Worm (Caenorhabditis elegans): ENCODE results near the gene F36H9.7.

Gene F36H9.7

DNA sequence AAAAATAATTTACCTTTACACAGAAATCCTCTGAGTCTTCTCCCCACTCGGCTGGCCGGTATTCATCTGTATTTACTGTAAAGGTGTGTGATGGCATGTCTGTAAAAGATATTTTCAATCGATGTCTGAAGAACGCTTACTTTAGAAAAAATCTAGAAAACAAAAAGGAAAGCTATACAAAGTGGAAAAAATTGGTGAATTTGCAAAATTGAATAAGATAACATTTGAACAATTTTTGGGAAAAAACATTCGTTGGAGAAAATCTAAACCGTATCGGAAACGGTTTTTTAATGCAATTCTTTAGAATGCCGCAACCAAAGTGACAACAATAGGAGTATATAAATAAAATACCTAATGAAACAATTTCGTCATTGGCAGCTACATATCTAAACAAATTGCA is 7.2 kb upstream of the F36H9.7 start, which contains the start of gene F36H9.5:
TSS of gene F36H9.5 (minus strand) at position 101 of the 400 bp plus-strand sequence.
- TF ChIP-seq unc-62 (GFP tag; optimal IDR thresholded peaks at IDR 0.05) = no peak

DNA sequence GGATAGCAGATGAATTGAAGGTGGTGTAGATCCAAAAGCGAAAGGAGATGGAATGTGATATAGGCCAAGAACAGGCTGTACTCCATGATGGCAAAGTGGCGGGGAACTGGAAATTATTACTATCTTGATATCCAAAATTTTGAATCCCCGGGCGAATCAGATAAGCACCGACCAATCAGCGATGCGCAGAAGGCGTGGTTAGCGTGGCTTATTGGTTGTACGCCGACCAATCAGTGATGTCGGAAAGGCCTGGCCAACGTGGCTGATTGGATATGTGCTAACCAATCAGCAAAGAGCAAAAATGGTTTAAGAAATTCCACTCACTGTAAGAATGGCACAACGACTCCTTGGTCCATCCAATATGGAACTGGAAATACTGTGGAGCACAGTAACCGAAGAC is 5.3 kb upstream of the F36H9.7 start:
- no peak for TF ChIP-seq unc-62 (GFP tag; optimal IDR thresholded peaks at IDR 0.05)

DNA sequence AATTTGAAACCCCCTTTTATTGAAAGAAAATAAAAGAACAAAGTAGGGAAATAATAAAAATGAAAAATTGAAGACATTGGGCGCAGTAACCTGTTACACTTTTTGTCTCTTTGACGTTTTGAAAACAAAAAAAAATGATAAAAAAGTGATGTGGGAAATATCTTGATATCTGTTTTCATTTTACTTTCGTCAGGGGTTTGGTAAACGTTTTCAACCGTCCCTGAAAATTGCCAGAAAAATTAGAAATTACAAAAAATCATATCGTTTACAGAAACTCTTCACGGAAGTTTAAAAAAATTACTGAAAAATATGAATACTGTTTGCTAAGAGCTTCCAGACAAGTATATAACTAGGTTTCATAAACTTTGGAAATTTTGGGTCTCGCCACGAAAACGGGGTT is 4.4 kb upstream of the F36H9.7 start, which contains the start of gene F36H9.4:
TSS of gene F36H9.4 (minus strand) at position 101 of the 400 bp plus-strand sequence.
- TF ChIP-seq unc-62 (GFP tag; optimal IDR thresholded peaks at IDR 0.05) = no peak

DNA sequence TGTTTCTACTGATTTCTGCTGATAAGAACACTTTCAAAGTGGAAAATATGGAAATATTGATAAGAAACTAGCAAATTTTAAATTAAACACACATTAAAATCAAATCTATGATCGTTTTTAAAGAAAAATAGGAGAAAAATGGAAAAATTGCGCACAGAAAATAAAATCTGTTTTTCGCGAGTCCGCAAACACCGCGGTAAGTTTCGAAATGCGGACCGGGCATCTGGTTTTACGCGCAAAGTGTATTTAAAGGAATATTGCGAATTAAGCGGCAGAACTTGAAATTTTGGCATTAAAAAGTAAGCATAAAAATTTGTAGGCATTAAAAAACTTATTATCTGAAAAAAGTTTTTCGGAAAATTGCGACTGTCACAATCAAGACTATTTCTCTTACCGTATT is 1.6 kb downstream of the F36H9.7 start:
- TF ChIP-seq unc-62 (GFP tag; optimal IDR thresholded peaks at IDR 0.05) = no peak

DNA sequence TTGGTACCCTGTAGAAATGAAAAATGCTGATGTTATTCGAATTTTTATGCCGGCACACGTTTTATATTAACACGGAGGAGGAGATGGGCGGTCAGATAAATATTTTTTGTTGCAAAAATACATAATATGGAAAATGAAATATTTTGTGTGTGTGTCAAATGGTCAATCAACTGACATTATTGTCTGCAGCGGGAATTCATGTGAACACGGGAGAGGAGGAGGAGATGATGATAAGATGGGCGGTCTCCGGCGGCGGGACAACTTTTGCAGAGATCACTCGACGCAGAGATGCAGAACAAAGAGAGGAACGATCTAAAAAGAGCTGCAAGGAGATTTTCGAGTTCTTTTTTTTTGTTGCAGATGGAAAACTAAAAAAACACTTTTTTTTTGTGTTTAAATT is 3.0 kb downstream of the F36H9.7 start, which contains the start of gene dhs-13:
TSS of gene dhs-13 (minus strand) at position 8 of the 400 bp plus-strand sequence.
- TF ChIP-seq unc-62 (GFP tag; optimal IDR thresholded peaks at IDR 0.05) = no peak

DNA sequence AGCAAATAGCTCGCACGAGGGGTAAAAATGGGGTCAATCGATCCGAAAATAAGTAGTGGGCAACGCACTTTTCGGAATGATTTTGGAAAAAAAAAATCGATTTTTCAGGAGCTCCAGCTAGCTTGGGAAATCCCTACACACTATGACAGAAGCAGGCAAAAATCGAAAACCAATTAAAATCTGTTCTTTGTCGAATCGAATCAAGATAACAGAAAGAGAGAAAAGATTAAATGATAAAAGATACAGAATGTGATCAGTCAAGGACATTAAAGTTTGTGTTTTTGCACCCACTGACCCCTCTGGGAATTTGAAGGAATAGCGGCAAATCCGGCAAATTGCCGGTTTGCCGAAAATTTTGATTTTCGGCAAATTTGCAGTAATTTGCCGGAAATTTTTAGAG is 7.3 kb downstream of the F36H9.7 start:
- TF ChIP-seq unc-62 (GFP tag; optimal IDR thresholded peaks at IDR 0.05) = no peak

DNA sequence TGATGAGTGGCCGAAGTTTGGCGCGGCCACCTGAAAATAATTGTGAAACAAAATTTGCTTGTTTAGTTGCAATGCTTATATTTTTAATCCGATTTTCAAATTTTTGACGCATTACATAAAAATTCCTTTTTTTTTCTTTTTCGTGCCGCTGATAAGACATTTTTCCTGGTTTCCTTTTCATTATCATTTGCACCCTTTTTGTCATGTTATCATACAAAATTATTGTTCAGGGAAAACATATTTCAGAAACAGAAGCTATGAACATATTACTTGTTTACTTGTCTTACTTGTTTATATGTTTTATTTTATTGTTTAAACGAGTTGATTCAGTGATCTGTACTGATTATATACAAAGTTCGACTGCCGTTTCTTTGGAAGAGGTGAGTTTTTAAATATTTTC is 14.0 kb downstream of the F36H9.7 start, which contains the start of gene clec-205:
TSS of gene clec-205 (plus strand) at position 212 of the 400 bp plus-strand sequence.
- TF ChIP-seq unc-62 (GFP tag; optimal IDR thresholded peaks at IDR 0.05) = no peak

DNA sequence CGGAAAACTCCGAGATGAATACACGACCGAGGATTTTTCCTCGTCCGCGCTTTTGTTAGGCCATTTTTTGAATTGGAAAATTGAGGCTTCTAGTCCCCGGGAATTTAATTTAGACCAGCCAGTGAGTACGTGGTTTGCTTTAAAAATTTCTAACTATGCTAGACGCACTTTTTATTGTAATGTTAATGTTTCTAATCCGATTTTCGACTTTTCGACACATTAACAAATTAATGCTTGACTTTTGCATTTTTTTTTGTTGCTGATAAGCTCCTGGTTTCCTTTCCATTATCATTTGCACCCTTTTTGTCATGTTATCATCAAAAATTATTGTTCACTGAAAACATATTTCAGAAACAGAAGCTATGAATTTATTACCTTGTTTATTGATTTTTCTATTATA is 17.9 kb downstream of the F36H9.7 start, which contains the start of gene clec-204:
TSS of gene clec-204 (plus strand) at position 301 of the 400 bp plus-strand sequence.
- TF ChIP-seq unc-62 (GFP tag; optimal IDR thresholded peaks at IDR 0.05) = no peak

DNA sequence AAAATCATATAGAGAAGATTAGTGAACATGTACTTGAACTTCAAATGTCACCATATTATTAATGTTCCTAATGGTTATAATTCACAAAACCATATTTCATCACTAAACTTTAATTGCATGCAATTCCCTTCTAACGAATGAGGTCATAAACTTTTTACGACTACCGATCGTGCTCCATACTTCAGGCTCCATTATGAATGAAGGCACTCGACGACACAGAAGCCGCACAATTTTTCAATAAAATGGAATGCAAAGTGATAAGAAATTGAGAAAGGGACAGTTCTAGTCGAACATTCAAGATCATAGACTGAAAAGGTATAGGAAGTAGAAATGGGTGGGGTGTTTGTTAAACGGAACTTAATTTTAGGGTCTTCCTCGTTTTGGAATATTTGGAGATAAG is 18.6 kb downstream of the F36H9.7 start:
- TF ChIP-seq unc-62 (GFP tag; optimal IDR thresholded peaks at IDR 0.05) = no peak

DNA sequence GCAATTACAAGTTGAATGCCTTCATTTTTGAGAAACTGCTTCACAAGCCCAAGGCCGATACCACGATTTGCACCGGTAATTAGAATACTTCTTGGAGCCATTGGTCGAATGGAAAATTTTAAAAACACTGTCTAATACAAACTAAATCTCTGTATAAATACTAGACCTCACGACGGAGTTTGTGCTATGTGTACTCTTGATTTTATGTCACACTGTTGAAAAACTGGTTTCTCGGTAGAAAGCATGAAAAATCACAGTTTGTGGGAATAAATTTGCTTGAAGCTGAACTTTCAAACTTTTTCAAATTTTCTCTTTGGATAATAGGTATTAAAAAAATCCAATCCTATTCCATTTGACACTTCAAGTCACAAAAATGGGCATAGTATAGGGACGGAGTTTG is 19.1 kb downstream of the F36H9.7 start, which contains the start of gene ZK697.14:
TSS of gene ZK697.14 (minus strand) at position 101 of the 400 bp plus-strand sequence.
- no peak for TF ChIP-seq unc-62 (GFP tag; optimal IDR thresholded peaks at IDR 0.05)

DNA sequence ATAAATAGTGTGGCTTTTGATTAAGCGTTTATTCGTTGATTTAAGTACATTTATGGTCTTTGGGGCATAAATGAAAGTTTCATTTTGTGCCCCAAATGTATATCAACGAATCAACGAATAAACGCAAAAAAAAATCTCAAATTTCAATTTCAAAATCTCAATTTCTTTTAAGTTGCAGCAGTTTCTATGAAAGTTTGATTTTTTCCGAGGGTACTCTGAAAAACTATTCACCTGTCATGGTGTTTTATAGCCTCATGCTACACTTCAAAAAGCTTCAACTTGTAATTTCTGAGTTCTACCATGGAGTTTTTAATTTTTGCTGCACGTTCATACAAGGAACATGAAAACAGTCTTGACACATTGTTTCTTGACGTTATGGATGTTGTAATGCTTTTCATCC is 22.2 kb downstream of the F36H9.7 start, which contains the start of gene ZK697.1:
TSS of gene ZK697.1 (plus strand) at position 301 of the 400 bp plus-strand sequence.
- no peak for TF ChIP-seq unc-62 (GFP tag; optimal IDR thresholded peaks at IDR 0.05)

DNA sequence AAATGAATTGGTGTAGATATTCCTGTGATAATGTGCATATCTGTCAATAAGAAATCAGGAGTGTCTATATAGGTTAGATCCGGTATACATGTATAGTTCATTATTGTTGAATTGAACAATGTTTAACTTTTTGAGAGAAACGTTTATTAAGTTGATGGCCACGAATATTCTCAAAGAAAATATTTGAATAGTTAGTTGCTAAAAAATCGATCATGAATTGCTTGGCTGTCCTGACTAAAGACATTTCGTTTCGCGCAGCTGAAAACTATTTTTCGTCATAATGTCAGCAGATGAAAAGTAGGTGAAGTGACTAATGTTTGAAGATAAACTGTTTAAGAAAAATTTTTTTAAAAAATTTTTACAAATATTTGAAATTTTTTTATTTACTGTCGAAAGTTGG is 23.3 kb downstream of the F36H9.7 start, which contains the start of gene srh-199:
TSS of gene srh-199 (minus strand) at position 101 of the 400 bp plus-strand sequence.
- no peak for TF ChIP-seq unc-62 (GFP tag; optimal IDR thresholded peaks at IDR 0.05)

DNA sequence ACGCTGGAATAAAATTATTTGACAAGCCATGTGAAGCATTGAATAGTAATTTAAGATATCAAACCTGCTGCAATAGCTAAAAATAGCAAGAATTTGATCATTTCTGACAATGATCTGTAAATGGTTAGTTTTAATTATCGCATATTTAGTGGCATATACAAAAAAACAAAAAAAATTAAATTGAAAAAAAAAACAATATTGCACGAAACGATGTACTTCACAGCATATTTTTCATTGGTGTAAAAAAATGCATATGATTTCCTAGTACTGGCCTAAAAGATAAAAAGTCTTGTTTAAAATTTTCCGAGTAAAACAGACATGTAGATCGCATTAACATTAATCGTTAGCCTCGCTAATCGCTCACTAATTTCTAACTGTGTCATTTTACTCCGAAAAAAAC is 25.7 kb downstream of the F36H9.7 start, which contains the start of gene ZK697.8:
TSS of gene ZK697.8 (minus strand) at position 101 of the 400 bp plus-strand sequence.
- TF ChIP-seq unc-62 (GFP tag; optimal IDR thresholded peaks at IDR 0.05) = no peak

DNA sequence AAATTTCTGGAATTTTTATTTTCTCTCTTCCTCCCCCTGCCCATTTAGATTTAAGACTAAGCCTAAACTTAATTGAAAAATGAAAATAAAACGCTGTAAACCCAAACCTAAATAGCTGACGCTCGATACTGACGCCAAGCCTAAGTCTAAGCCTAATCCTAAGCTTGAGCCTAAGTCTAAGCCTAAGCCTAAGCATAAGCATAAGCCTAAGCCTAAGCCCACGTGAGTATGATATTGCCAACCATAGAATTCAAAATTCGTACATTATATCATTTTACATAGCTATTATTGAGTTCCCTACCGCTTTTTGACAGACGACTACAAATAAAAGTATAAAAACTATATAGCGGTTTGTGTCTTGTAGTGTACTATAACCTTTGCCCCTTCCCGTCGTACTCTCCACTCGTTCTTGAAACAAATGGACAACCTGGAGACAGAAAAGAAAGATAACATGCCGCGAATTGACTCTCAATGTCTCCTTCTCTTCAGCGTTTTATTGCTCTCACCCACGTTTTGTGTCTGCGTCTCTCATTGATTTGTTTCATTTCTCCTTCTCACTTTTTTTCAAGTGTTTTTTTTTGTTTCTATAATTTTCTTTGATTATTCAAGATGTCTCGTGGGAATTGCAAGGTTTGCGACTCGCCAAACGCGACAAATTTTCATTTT is 31.4 kb downstream of the F36H9.7 start, which contains the start of gene nhr-256:
TSS of gene nhr-256 (plus strand) at position 567 of the 666 bp plus-strand sequence.
- TF ChIP-seq unc-62 (GFP tag; optimal IDR thresholded peaks at IDR 0.05) = no peak

DNA sequence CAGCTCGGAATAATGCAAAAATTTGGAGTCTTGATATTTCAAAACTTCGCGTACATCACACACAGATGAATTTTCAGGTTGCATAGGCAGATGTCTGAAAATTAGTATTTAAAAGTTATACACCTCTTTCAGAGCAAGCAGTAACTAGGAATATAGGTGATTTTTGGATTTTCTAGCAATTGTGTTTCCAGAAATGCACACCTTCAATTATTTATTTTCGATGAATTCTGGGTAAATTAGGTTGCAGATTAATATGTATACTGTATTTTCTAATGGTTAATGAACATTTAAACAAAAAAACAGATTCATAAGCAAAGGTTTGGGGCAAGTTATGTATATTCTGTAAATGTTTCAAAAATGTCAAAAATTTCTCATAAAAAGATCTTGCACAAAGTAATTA is 33.6 kb downstream of the F36H9.7 start, which contains the start of gene srab-25:
TSS of gene srab-25 (minus strand) at position 101 of the 400 bp plus-strand sequence.
- no peak for TF ChIP-seq unc-62 (GFP tag; optimal IDR thresholded peaks at IDR 0.05)

DNA sequence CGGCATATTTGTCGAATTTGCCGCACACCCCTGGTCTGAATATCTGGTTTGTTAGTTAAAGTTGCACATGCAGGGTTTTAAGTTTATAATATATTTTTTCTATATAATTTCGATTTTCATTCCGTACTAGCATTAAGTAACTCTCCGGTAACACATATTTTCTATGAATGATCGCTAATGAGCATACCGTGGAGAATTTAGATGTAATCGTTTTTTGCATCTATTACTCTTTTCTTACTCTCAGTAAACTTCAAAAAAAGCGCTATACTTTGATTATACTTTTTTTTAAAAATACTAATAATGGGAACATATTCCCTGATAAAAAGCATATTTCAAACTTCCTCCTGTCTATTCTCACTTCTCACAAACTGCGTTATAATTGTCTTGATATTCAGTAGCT is 40.2 kb downstream of the F36H9.7 start, which contains the start of gene str-160:
TSS of gene str-160 (plus strand) at position 301 of the 400 bp plus-strand sequence.
- TF ChIP-seq unc-62 (GFP tag; optimal IDR thresholded peaks at IDR 0.05) = no peak

DNA sequence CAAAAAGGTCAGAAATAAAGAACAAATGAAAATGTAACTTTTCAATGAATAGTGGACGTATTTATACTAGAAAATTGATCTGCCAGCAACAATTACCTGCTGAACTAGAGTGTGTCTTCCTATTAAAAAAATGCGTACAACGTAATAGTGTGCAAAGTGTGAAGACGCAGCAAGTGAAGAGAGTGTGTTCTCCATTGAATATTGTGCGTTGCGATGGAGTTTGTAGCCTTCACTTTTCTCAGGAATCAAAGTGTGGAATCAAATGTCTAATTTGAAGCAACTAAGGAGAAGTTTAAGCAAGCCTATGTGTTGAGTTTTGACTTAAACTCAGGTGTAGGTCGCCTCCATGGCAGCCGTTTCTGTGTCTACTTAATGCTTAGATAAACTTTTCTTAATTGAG is 42.8 kb downstream of the F36H9.7 start, which contains the start of gene gst-21:
TSS of gene gst-21 (minus strand) at position 101 of the 400 bp plus-strand sequence.
- no peak for TF ChIP-seq unc-62 (GFP tag; optimal IDR thresholded peaks at IDR 0.05)

Measured in whole organism, dauer.